Fruit fly (Drosophila melanogaster): ENCODE measurements around the gene CG14204.

Gene CG14204

DNA sequence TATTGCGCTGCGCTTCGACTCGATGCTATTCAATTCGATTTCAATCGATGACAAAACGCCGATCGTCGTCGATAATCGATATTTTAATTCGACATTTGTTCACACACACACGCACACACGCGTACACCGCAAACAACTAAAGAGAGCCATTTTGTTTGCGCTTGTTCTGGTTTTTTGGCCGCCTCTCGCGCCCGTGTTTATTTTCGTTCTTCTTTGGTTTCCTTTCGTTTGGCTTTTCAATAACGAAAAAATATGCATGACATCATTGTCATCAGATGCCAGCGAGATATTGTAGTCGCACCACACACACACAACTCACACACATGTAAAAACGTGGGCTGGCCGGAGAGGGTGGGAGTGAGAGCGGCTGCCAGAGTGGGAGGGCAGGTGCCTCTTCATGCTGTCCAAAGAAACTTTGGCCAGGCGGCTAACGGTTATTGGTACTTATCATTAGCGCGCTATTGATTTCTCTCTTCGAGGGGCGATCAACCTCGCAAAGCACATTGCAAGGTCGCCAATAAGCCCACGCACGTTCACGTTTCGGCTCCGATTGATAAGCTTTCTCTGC, 24.7 kb downstream of the CG14204 start (continued):
- TF ChIP-seq tgo (GFP tag; IDR thresholded peaks at IDR 0.05), result no peak
- no peak for TF ChIP-seq jumu (GFP tag; optimal IDR thresholded peaks at IDR 0.05)
- no peak for TF ChIP-seq en (GFP tag; optimal IDR thresholded peaks at IDR 0.05)
- no peak for TF ChIP-seq lbe (GFP tag; optimal IDR thresholded peaks at IDR 0.05)
- TF ChIP-seq run (tag; optimal IDR thresholded peaks at IDR 0.05), result no peak
- 0 out of 3 replicates have a peak, but pooled peaks have one; percentile 26 for TF ChIP-seq CG7963 (GFP tag; IDR thresholded peaks at IDR 0.05; ENCODE audit: partially characterized antibody)
- TF ChIP-seq zen (tag; optimal IDR thresholded peaks at IDR 0.05), result no peak
- no peak for TF ChIP-seq sens-2 (GFP tag; IDR thresholded peaks at IDR 0.05)
- no peak for TF ChIP-seq Hmx (GFP tag; optimal IDR thresholded peaks at IDR 0.05)
- no peak for TF ChIP-seq nmo (GFP tag; optimal IDR thresholded peaks at IDR 0.05)
- TF ChIP-seq CG17912 (GFP tag; optimal IDR thresholded peaks at IDR 0.05), result no peak
- no peak for TF ChIP-seq HLH54F (GFP tag; optimal IDR thresholded peaks at IDR 0.05)
- TF ChIP-seq Hmr (GFP tag; optimal IDR thresholded peaks at IDR 0.05), result no peak
- no peak for TF ChIP-seq CG17829 (tag; optimal IDR thresholded peaks at IDR 0.05)
- no peak for TF ChIP-seq CG12155 (GFP tag; optimal IDR thresholded peaks at IDR 0.05)
- TF ChIP-seq CG14710 (tag; optimal IDR thresholded peaks at IDR 0.05), result no peak
- no peak for TF ChIP-seq CG11093 (GFP tag; IDR thresholded peaks at IDR 0.05)
- peak; percentile 35; the same call in 2 of the 3 replicates for TF ChIP-seq CG34224 (GFP tag; IDR thresholded peaks at IDR 0.05; ENCODE audit: partially characterized antibody)
- TF ChIP-seq CG4424 (GFP tag; optimal IDR thresholded peaks at IDR 0.05), result no peak
- TF ChIP-seq al (GFP tag; IDR thresholded peaks at IDR 0.05), result no peak
- TF ChIP-seq Abd-B (GFP tag; optimal IDR thresholded peaks at IDR 0.05), result no peak
- no peak for TF ChIP-seq Kr (GFP tag; optimal IDR thresholded peaks at IDR 0.05)
- no peak for TF ChIP-seq Doc2 (GFP tag; IDR thresholded peaks at IDR 0.05)
- no peak for TF ChIP-seq CG4617 (GFP tag; optimal IDR thresholded peaks at IDR 0.05; ENCODE audit: borderline replicate concordance)
- no peak for TF ChIP-seq CG15696 (tag; optimal IDR thresholded peaks at IDR 0.05)
- 0 out of 2 replicates have a peak, but pooled peaks have one; percentile 10 for TF ChIP-seq bbx (GFP tag; IDR thresholded peaks at IDR 0.05; ENCODE audit: partially characterized antibody)
- no peak for TF ChIP-seq CG9817 (tag; optimal IDR thresholded peaks at IDR 0.05)
- TF ChIP-seq CG6254 (GFP tag; optimal IDR thresholded peaks at IDR 0.05), result no peak
- no peak for TF ChIP-seq gcm (GFP tag; optimal IDR thresholded peaks at IDR 0.05)
- TF ChIP-seq slou (GFP tag; optimal IDR thresholded peaks at IDR 0.05), result no peak
- TF ChIP-seq CG1024 (GFP tag; IDR thresholded peaks at IDR 0.05), result no peak
- peak; percentile 26 for TF ChIP-seq pros (GFP tag; optimal IDR thresholded peaks at IDR 0.05)
- no peak for TF ChIP-seq CG4404 (GFP tag; IDR thresholded peaks at IDR 0.05)
- no peak for TF ChIP-seq Ravus (GFP tag; IDR thresholded peaks at IDR 0.05)
- TF ChIP-seq Chrac-16 (GFP tag; optimal IDR thresholded peaks at IDR 0.05), result no peak
- TF ChIP-seq yki (optimal IDR thresholded peaks at IDR 0.05), result no peak
- TF ChIP-seq CG2712 (tag; optimal IDR thresholded peaks at IDR 0.05), result no peak
- peak; percentile 85 for TF ChIP-seq cg (GFP tag; optimal IDR thresholded peaks at IDR 0.05)
- no peak for TF ChIP-seq D19A (tag; optimal IDR thresholded peaks at IDR 0.05)
- peak in 1 of 2 experiments; percentile 43 for TF ChIP-seq Pdp1 (GFP tag; optimal IDR thresholded peaks at IDR 0.05)
- no peak for TF ChIP-seq mam (GFP tag; optimal IDR thresholded peaks at IDR 0.05)
- no peak for TF ChIP-seq CG17186 (GFP tag; optimal IDR thresholded peaks at IDR 0.05)
- peak; percentile 65 for TF ChIP-seq mirr (GFP tag; optimal IDR thresholded peaks at IDR 0.05)
- TF ChIP-seq CG4730 (GFP tag; IDR thresholded peaks at IDR 0.05), result no peak
- TF ChIP-seq Stat92E (GFP tag; optimal IDR thresholded peaks at IDR 0.05), result no peak
- TF ChIP-seq Sox100B (GFP tag; optimal IDR thresholded peaks at IDR 0.05), result no peak
- no peak for TF ChIP-seq row (GFP tag; IDR thresholded peaks at IDR 0.05)
- no peak for TF ChIP-seq bab2 (GFP tag; optimal IDR thresholded peaks at IDR 0.05)
- no peak for TF ChIP-seq CG17385 (GFP tag; optimal IDR thresholded peaks at IDR 0.05)
- TF ChIP-seq CG30020 (tag; optimal IDR thresholded peaks at IDR 0.05), result no peak
